Fruit fly (Drosophila melanogaster) whole organism, adult: Measurements from ENCODE around the gene Dph5.

Experiments used
- bab1 ChIP-seq: fragments of 200-800 bp; sonication (Bioruptor generic); optimal IDR thresholded peaks from 3 replicates; lab custom pipeline; 2019; ENCODE audit warnings: missing biosample characterization, mild to moderate bottlenecking, missing genetic modification characterization, moderate library complexity
- tj ChIP-seq: fragments of 200-800 bp; sonication (Bioruptor generic); optimal IDR thresholded peaks from 3 replicates; lab custom pipeline; 2017; ENCODE audit warnings: missing biosample characterization, mild to moderate bottlenecking, missing genetic modification characterization, moderate library complexity

Gene Dph5

dm6 chr3R:22533973-22534931 is 48.8 kb downstream of the Dph5 start:
- TF ChIP-seq bab1 (GFP tag; lab: Kevin White, UChicago) (no peak), tj (GFP tag; lab: Kevin White, UChicago) (peak; percentile 97)
